Worm (Caenorhabditis elegans) whole organism, L4 larva: ENCODE measurements around the gene F56C9.6.

Experiments used
- D1046.2 ChIP-seq: fragments of 200-800 bp; sonication (Bioruptor generic); IDR thresholded peaks from 2 replicates; pipeline ENCODE4 v1.3.6; 2022; ENCODE audit warnings: missing genetic modification characterization, missing compliant biosample characterization
- F10B5.3 ChIP-seq: sonication (generic microtip); optimal IDR thresholded peaks from 2 replicates; lab custom pipeline; 2016; ENCODE audit warnings: mild to moderate bottlenecking, missing genetic modification characterization, missing compliant biosample characterization
- F26F4.8 ChIP-seq: fragments of 200-800 bp; sonication (Bioruptor generic); conservative IDR thresholded peaks from 2 replicates; pipeline ENCODE4 v1.3.6; 2022; ENCODE audit warnings: missing genetic modification characterization, missing compliant biosample characterization
- F37D6.2 ChIP-seq: sonication (generic microtip); optimal IDR thresholded peaks from 2 replicates; lab custom pipeline; 2016; ENCODE audit warnings: mild to moderate bottlenecking, missing genetic modification characterization, missing compliant biosample characterization
- F44E2.7 ChIP-seq: fragments of 200-800 bp; sonication (Bioruptor generic); IDR thresholded peaks from 2 replicates; pipeline ENCODE4 v2.1.2; 2022; ENCODE audit warnings: missing genetic modification characterization, missing compliant biosample characterization
- F49E8.2 ChIP-seq: sonication (generic microtip); optimal IDR thresholded peaks from 2 replicates; lab custom pipeline; 2016; ENCODE audit warnings: missing compliant biosample characterization, mild to moderate bottlenecking, missing genetic modification characterization, borderline replicate concordance
- R02D3.7 ChIP-seq: fragments of 150-350 bp; sonication (generic microtip); optimal IDR thresholded peaks from 3 replicates; lab custom pipeline; 2014; ENCODE audit warnings: missing biosample characterization, missing genetic modification characterization
- T20F7.1 ChIP-seq: fragments of 200-800 bp; sonication (Bioruptor generic); optimal IDR thresholded peaks from 2 replicates; lab custom pipeline; 2018; ENCODE audit warnings: mild to moderate bottlenecking, missing genetic modification characterization, missing compliant biosample characterization
- Y105C5A.15 ChIP-seq: fragments of 200-800 bp; sonication (Bioruptor generic); IDR thresholded peaks from 2 replicates; pipeline ENCODE4 v1.3.6; 2022; ENCODE audit warnings: missing genetic modification characterization, missing compliant biosample characterization
- Y48G9A.11 ChIP-seq: fragments of 200-800 bp; sonication (Bioruptor generic); IDR thresholded peaks from 2 replicates; pipeline ENCODE4 v1.3.6; 2022; ENCODE audit warnings: missing genetic modification reagents, missing genetic modification characterization, missing compliant biosample characterization
- ZK546.5 ChIP-seq, 2 experiments: sonication (generic microtip); optimal IDR thresholded peaks; 2 replicates each; lab custom pipeline; 2017; ENCODE audit warnings: missing biosample characterization in 2 of 2, missing genetic modification characterization in 2 of 2
- aly-2 ChIP-seq: sonication (generic microtip); optimal IDR thresholded peaks from 2 replicates; lab custom pipeline; 2018; ENCODE audit warnings: missing biosample characterization, missing genetic modification characterization
- attf-4 ChIP-seq: sonication (generic microtip); optimal IDR thresholded peaks from 3 replicates; lab custom pipeline; 2017; ENCODE audit warnings: missing biosample characterization, missing genetic modification characterization
- ceh-32 ChIP-seq: sonication (generic microtip); optimal IDR thresholded peaks from 2 replicates; lab custom pipeline; 2016; ENCODE audit warnings: mild to moderate bottlenecking, missing genetic modification characterization, missing compliant biosample characterization; ENCODE audit not compliant: poor library complexity
- ceh-62 ChIP-seq: sonication (generic microtip); optimal IDR thresholded peaks from 2 replicates; lab custom pipeline; 2017; ENCODE audit warnings: missing biosample characterization, missing genetic modification characterization
- ces-1 ChIP-seq: fragments of 150-350 bp; sonication (generic microtip); optimal IDR thresholded peaks from 4 replicates; lab custom pipeline; 2014; ENCODE audit warnings: missing biosample characterization, missing genetic modification reagents, missing genetic modification characterization
- cey-2 ChIP-seq: sonication (generic microtip); optimal IDR thresholded peaks from 3 replicates; lab custom pipeline; 2017; ENCODE audit warnings: missing genetic modification characterization, mild to moderate bottlenecking, missing compliant biosample characterization, antibody characterized with exemption, borderline replicate concordance; ENCODE audit not compliant: insufficient read depth
- dmd-8 ChIP-seq: fragments of 200-800 bp; sonication (Bioruptor generic); IDR thresholded peaks from 2 replicates; pipeline ENCODE4 v1.3.6; 2022; ENCODE audit warnings: missing genetic modification characterization, missing compliant biosample characterization
- dpl-1 ChIP-seq: fragments of 150-350 bp; optimal IDR thresholded peaks from 2 replicates; lab custom pipeline; 2014; ENCODE audit warnings: missing biosample characterization, missing genetic modification reagents, missing genetic modification characterization
- duxl-1 ChIP-seq: sonication (generic microtip); optimal IDR thresholded peaks from 2 replicates; lab custom pipeline; 2016; ENCODE audit warnings: mild to moderate bottlenecking, missing genetic modification characterization, moderate library complexity, missing compliant biosample characterization; ENCODE audit not compliant: poor library complexity
- dve-1 ChIP-seq: sonication (generic microtip); optimal IDR thresholded peaks from 2 replicates; lab custom pipeline; 2017; ENCODE audit warnings: antibody characterized with exemption, mild to moderate bottlenecking, missing genetic modification characterization, missing compliant biosample characterization; ENCODE audit not compliant: insufficient read depth
- fkh-10 ChIP-seq: fragments of 150-350 bp; optimal IDR thresholded peaks from 2 replicates; lab custom pipeline; 2014; ENCODE audit warnings: missing biosample characterization, missing genetic modification reagents, missing genetic modification characterization
- fos-1 ChIP-seq: fragments of 150-350 bp; optimal IDR thresholded peaks from 2 replicates; lab custom pipeline; 2014; ENCODE audit warnings: missing biosample characterization, missing genetic modification characterization
- gei-8 ChIP-seq: fragments of 200-800 bp; sonication (Bioruptor generic); optimal IDR thresholded peaks from 2 replicates; lab custom pipeline; 2018; ENCODE audit warnings: mild to moderate bottlenecking, missing genetic modification characterization, missing compliant biosample characterization
- hif-1 ChIP-seq, 2 experiments: sonication (generic microtip); optimal IDR thresholded peaks; 2 replicates each; lab custom pipeline; 2016 to 2017; ENCODE audit warnings: missing compliant biosample characterization in 2 of 2, missing genetic modification characterization in 2 of 2, missing genetic modification reagents in 2 of 2, missing genotype in 2 of 2, mild to moderate bottlenecking in 1 of 2
- hlh-11 ChIP-seq: fragments of 200-800 bp; sonication (Bioruptor generic); optimal IDR thresholded peaks from 2 replicates; lab custom pipeline; 2018; ENCODE audit warnings: mild to moderate bottlenecking, missing genetic modification characterization, missing compliant biosample characterization
- hlh-30 ChIP-seq: sonication (generic microtip); optimal IDR thresholded peaks from 2 replicates; lab custom pipeline; 2017; ENCODE audit warnings: antibody characterized with exemption, mild to moderate bottlenecking, missing genetic modification characterization, missing compliant biosample characterization; ENCODE audit not compliant: insufficient read depth
- hmg-1.1 ChIP-seq: fragments of 200-800 bp; sonication (Bioruptor generic); IDR thresholded peaks from 2 replicates; pipeline ENCODE4 v1.3.6; 2022; ENCODE audit warnings: missing genetic modification reagents, missing genetic modification characterization, missing compliant biosample characterization
- jun-1 ChIP-seq: fragments of 150-350 bp; optimal IDR thresholded peaks from 2 replicates; lab custom pipeline; 2014; ENCODE audit warnings: missing biosample characterization, missing genetic modification reagents, missing genetic modification characterization
- lim-7 ChIP-seq: fragments of 200-800 bp; sonication (Bioruptor generic); IDR thresholded peaks from 2 replicates; pipeline ENCODE4 v1.3.6; 2022; ENCODE audit warnings: missing genetic modification characterization, missing compliant biosample characterization
- lin-13 ChIP-seq: fragments of 150-350 bp; optimal IDR thresholded peaks from 2 replicates; lab custom pipeline; 2014; ENCODE audit warnings: missing biosample characterization, missing genetic modification reagents, missing genetic modification characterization
- lin-15B ChIP-seq: fragments of 150-350 bp; sonication (generic microtip); optimal IDR thresholded peaks from 3 replicates; lab custom pipeline; 2014; ENCODE audit warnings: missing biosample characterization, missing genetic modification characterization
- lin-29 ChIP-seq: fragments of 200-800 bp; sonication (Bioruptor generic); IDR thresholded peaks from 2 replicates; pipeline ENCODE4 v1.3.6; 2022; ENCODE audit warnings: missing genetic modification reagents, missing genetic modification characterization, missing compliant biosample characterization
- lir-3 ChIP-seq: sonication (generic microtip); optimal IDR thresholded peaks from 2 replicates; lab custom pipeline; 2016; ENCODE audit warnings: mild to moderate bottlenecking, missing genetic modification characterization, missing compliant biosample characterization
- madf-5 ChIP-seq, 2 experiments: fragments of 200-800 bp; sonication (Bioruptor generic); IDR thresholded peaks; 2 replicates each; pipeline ENCODE4 v1.3.6; 2022; ENCODE audit warnings: missing compliant biosample characterization in 2 of 2, missing genetic modification characterization in 2 of 2
- mdt-29 ChIP-seq: fragments of 200-800 bp; sonication (Bioruptor generic); IDR thresholded peaks from 2 replicates; pipeline ENCODE4 v1.3.6; 2022; ENCODE audit warnings: missing genetic modification reagents, missing genetic modification characterization, missing compliant biosample characterization
- mxl-3 ChIP-seq: fragments of 200-800 bp; sonication (Bioruptor generic); optimal IDR thresholded peaks from 2 replicates; lab custom pipeline; 2018; ENCODE audit warnings: mild to moderate bottlenecking, missing genetic modification characterization, missing compliant biosample characterization
- nhr-111 ChIP-seq: fragments of 200-800 bp; sonication (Bioruptor generic); optimal IDR thresholded peaks from 2 replicates; lab custom pipeline; 2018; ENCODE audit warnings: mild to moderate bottlenecking, missing genetic modification characterization, missing compliant biosample characterization
- nhr-41 ChIP-seq: fragments of 200-800 bp; sonication (Bioruptor generic); IDR thresholded peaks from 2 replicates; pipeline ENCODE4 v1.3.6; 2022; ENCODE audit warnings: missing genetic modification reagents, missing genetic modification characterization, missing compliant biosample characterization
- pha-4 ChIP-seq, 2 experiments: fragments of 150-350 bp in 1 of 2; fragments of 200-800 bp in 1 of 2; sonication (Bioruptor generic) in 1 of 2; IDR thresholded peaks in 1 of 2; optimal IDR thresholded peaks in 1 of 2; 2 replicates each; pipeline versions ENCODE4 v1.3.6 to Lab custom; 2014 to 2022; ENCODE audit warnings: missing genetic modification characterization in 2 of 2, missing genetic modification reagents in 2 of 2, missing biosample characterization in 1 of 2, missing compliant biosample characterization in 1 of 2
- php-3 ChIP-seq: fragments of 200-800 bp; sonication (Bioruptor generic); IDR thresholded peaks from 2 replicates; pipeline ENCODE4 v1.3.6; 2022; ENCODE audit warnings: missing genetic modification reagents, missing genetic modification characterization, missing compliant biosample characterization
- sdz-12 ChIP-seq: fragments of 200-800 bp; sonication (Bioruptor generic); optimal IDR thresholded peaks from 2 replicates; lab custom pipeline; 2018; ENCODE audit warnings: mild to moderate bottlenecking, missing genetic modification characterization, missing compliant biosample characterization
- set-16 ChIP-seq: fragments of 200-800 bp; sonication (Bioruptor generic); IDR thresholded peaks from 2 replicates; pipeline ENCODE4 v1.3.6; 2022; ENCODE audit warnings: missing genetic modification reagents, missing genetic modification characterization, missing compliant biosample characterization
- snpc-4 ChIP-seq: fragments of 150-350 bp; optimal IDR thresholded peaks from 2 replicates; lab custom pipeline; 2014; ENCODE audit warnings: missing biosample characterization, missing genetic modification characterization
- spr-1 ChIP-seq: sonication (generic microtip); optimal IDR thresholded peaks from 2 replicates; lab custom pipeline; 2016; ENCODE audit warnings: mild to moderate bottlenecking, missing genetic modification characterization, missing compliant biosample characterization
- unc-62 ChIP-seq, 3 experiments: fragments of 150-350 bp in 1 of 3; sonication (generic microtip); optimal IDR thresholded peaks in 2 of 3; peaks in 1 of 3; 1 replicate in 1 of 3; 2 replicates in 2 of 3; lab custom pipeline; 2014 to 2017; ENCODE audit warnings: missing biosample characterization in 3 of 3, missing genetic modification characterization in 3 of 3, missing genetic modification reagents in 3 of 3, missing genotype in 1 of 3
- zag-1 ChIP-seq: fragments of 150-350 bp; optimal IDR thresholded peaks from 2 replicates; lab custom pipeline; 2014; ENCODE audit warnings: missing biosample characterization, missing genetic modification characterization
- zfp-3 ChIP-seq: fragments of 200-800 bp; sonication (Bioruptor generic); conservative IDR thresholded peaks from 2 replicates; pipeline ENCODE4 v1.3.6; 2022; ENCODE audit warnings: missing genetic modification reagents, missing genetic modification characterization, missing compliant biosample characterization
- ztf-11 ChIP-seq: fragments of 150-350 bp; optimal IDR thresholded peaks from 2 replicates; lab custom pipeline; 2014; ENCODE audit warnings: missing biosample characterization, missing genetic modification characterization
- ztf-7 ChIP-seq: fragments of 150-350 bp; optimal IDR thresholded peaks from 2 replicates; lab custom pipeline; 2014; ENCODE audit warnings: missing biosample characterization, missing genetic modification characterization

The F56C9.6 gene

DNA sequence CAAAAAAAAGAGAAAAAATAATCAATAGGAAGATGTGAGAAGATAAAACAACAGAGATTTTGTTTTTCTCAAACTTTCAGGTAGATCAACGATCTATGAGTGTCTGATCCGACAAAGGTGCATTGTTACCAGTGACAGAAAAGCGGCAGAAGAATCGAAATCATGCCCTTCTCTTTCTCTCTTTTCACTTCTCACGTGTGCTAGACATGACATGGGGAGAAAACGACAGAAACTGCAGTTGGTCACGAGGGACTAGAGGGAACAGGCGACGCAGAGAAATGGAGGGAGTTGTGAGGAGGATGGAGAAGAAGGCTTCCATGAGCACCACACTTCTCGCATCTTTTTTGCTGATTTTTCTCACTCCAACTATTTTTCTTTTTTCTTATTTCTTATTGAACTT lies 24.6 kb upstream of the F56C9.6 start, which contains the start of gene F56C9.10 (continued):
- TF ChIP-seq F10B5.3 (tag; lab: Kevin White, UChicago), result no peak
- no peak for TF ChIP-seq ZK546.5 (tag; optimal IDR thresholded peaks at IDR 0.05; lab: Kevin White, UChicago)
- peak in 1 of 2 experiments; percentile 84 for TF ChIP-seq hif-1 (tag; optimal IDR thresholded peaks at IDR 0.05; lab: Kevin White, UChicago)
- TF ChIP-seq madf-5 (GFP tag; IDR thresholded peaks at IDR 0.05; lab: Robert Waterston, UW), result no peak
- 0 out of 2 replicates have a peak, but pooled peaks have one; percentile 30 for TF ChIP-seq Y105C5A.15 (GFP tag; lab: Robert Waterston, UW)
- TF ChIP-seq F44E2.7 (GFP tag; lab: Robert Waterston, UW), result no peak
- peak; percentile 63 for TF ChIP-seq gei-8 (GFP tag; lab: Kevin White, UChicago)
- TF ChIP-seq lim-7, result no peak
- peak; percentile 100 for TF ChIP-seq hlh-30 (tag; lab: Kevin White, UChicago)
- peak; percentile 65 for TF ChIP-seq set-16 (GFP tag; lab: Robert Waterston, UW)
- TF ChIP-seq dmd-8, result no peak
- TF ChIP-seq ztf-7 (tag; lab: Kevin White, UChicago), result no peak
- no peak for TF ChIP-seq R02D3.7 (tag; lab: Kevin White, UChicago)
- 0 out of 2 replicates have a peak, but pooled peaks have one; percentile 66 for TF ChIP-seq pha-4 (GFP tag; IDR thresholded peaks at IDR 0.05; lab: Robert Waterston, UW)
- TF ChIP-seq pha-4 (tag; optimal IDR thresholded peaks at IDR 0.05; lab: Kevin White, UChicago), result peak; percentile 71
- TF ChIP-seq unc-62 (GFP tag; optimal IDR thresholded peaks at IDR 0.05 in 1 of 2; lab: Kevin White, UChicago), result peak in 1 of 2 experiments; percentile 100
- TF ChIP-seq unc-62 (tag; optimal IDR thresholded peaks at IDR 0.05; lab: Kevin White, UChicago), result no peak
- no peak for TF ChIP-seq sdz-12
- no peak for TF ChIP-seq snpc-4 (tag; lab: Kevin White, UChicago)
- TF ChIP-seq fkh-10 (GFP tag; lab: Kevin White, UChicago), result no peak
- TF ChIP-seq nhr-41 (GFP tag; lab: Robert Waterston, UW), result no peak
- TF ChIP-seq mdt-29 (GFP tag; lab: Robert Waterston, UW), result peak; percentile 85
- no peak for TF ChIP-seq fos-1 (tag; lab: Kevin White, UChicago)
- peak; percentile 66 for TF ChIP-seq dpl-1
- TF ChIP-seq php-3, result no peak
- no peak for TF ChIP-seq ces-1 (GFP tag; lab: Kevin White, UChicago)
- no peak for TF ChIP-seq zag-1 (tag; lab: Kevin White, UChicago)
- no peak for TF ChIP-seq ceh-32 (tag; lab: Kevin White, UChicago)
- peak; percentile 89 for TF ChIP-seq cey-2
- no peak for TF ChIP-seq attf-4
- TF ChIP-seq dve-1 (tag; lab: Kevin White, UChicago), result peak; percentile 90
- peak; percentile 84 for TF ChIP-seq hmg-1.1 (GFP tag; lab: Robert Waterston, UW)
- TF ChIP-seq duxl-1 (tag; lab: Kevin White, UChicago), result no peak
- no peak for TF ChIP-seq F26F4.8
- TF ChIP-seq T20F7.1 (GFP tag; lab: Kevin White, UChicago), result peak; percentile 81
- TF ChIP-seq zfp-3 (GFP tag; lab: Robert Waterston, UW), result peak; percentile 78
- TF ChIP-seq spr-1, result peak; percentile 47
- no peak for TF ChIP-seq D1046.2 (GFP tag; lab: Robert Waterston, UW)
- no peak for TF ChIP-seq aly-2 (tag; lab: Kevin White, UChicago)
- peak; percentile 95 for TF ChIP-seq hlh-11 (tag; lab: Kevin White, UChicago)
- TF ChIP-seq nhr-111 (GFP tag; lab: Kevin White, UChicago), result no peak
- peak; percentile 94 for TF ChIP-seq mxl-3 (GFP tag; lab: Kevin White, UChicago)
- no peak for TF ChIP-seq Y48G9A.11 (GFP tag; lab: Robert Waterston, UW)
- peak; percentile 45; the same call in 1 of the 2 replicates for TF ChIP-seq lin-29
- TF ChIP-seq ztf-11 (tag; lab: Kevin White, UChicago), result no peak
- peak; percentile 35 for TF ChIP-seq lin-13 (GFP tag; lab: Kevin White, UChicago)
- no peak for TF ChIP-seq F49E8.2 (tag; lab: Kevin White, UChicago)
- TF ChIP-seq lin-15B (tag; lab: Kevin White, UChicago), result no peak
- TF ChIP-seq ceh-62 (tag; lab: Kevin White, UChicago), result no peak
- TF ChIP-seq jun-1 (tag; lab: Kevin White, UChicago), result no peak
- TF ChIP-seq lir-3 (tag; lab: Kevin White, UChicago), result no peak
- TF ChIP-seq F37D6.2 (tag; lab: Kevin White, UChicago), result peak; percentile 7
